Fruit fly (Drosophila melanogaster) whole organism, embryonic: ENCODE data around the gene mRpL14.

Experiments
- Ada2b ChIP-seq: fragments of 200-800 bp; sonication (Bioruptor generic); IDR thresholded peaks from 2 replicates; pipeline ENCODE4 v1.3.6; 2022; ENCODE audit warnings: missing biosample characterization, missing genetic modification characterization
- Awh ChIP-seq: fragments of 200-800 bp; sonication (Bioruptor generic); IDR thresholded peaks from 2 replicates; pipeline ENCODE4, ENCODE4 v1.3.6; 2022; ENCODE audit warnings: missing biosample characterization, missing genetic modification characterization
- CG10267 ChIP-seq: fragments of 200-800 bp; sonication (Bioruptor generic); optimal IDR thresholded peaks from 2 replicates; lab custom pipeline; 2018; ENCODE audit warnings: missing biosample characterization, mild to moderate bottlenecking, missing genetic modification characterization, moderate library complexity
- CG11504 ChIP-seq: fragments of 200-800 bp; sonication (Bioruptor generic); optimal IDR thresholded peaks from 3 replicates; lab custom pipeline; 2019; ENCODE audit warnings: missing biosample characterization, mild to moderate bottlenecking, missing genetic modification characterization, moderate library complexity
- CG1233 ChIP-seq: fragments of 200-800 bp; sonication (Bioruptor generic); optimal IDR thresholded peaks from 4 replicates; lab custom pipeline; 2018; ENCODE audit warnings: missing biosample characterization, mild to moderate bottlenecking, missing genetic modification characterization
- CG12769 ChIP-seq: fragments of 200-800 bp; sonication (Bioruptor generic); optimal IDR thresholded peaks from 2 replicates; lab custom pipeline; 2019; ENCODE audit warnings: missing biosample characterization, mild to moderate bottlenecking, missing genetic modification characterization, moderate library complexity
- CG13775 ChIP-seq: fragments of 200-800 bp; sonication (Bioruptor generic); optimal IDR thresholded peaks from 3 replicates; lab custom pipeline; 2017; ENCODE audit warnings: missing biosample characterization, mild to moderate bottlenecking, missing genetic modification characterization
- CG14860 ChIP-seq: fragments of 200-800 bp; sonication (Bioruptor generic); IDR thresholded peaks from 3 replicates; pipeline ENCODE4 v1.3.6; 2022; ENCODE audit warnings: missing biosample characterization, missing genetic modification characterization; ENCODE audit not compliant: partially characterized antibody
- CG15011 ChIP-seq: fragments of 200-800 bp; sonication (Bioruptor generic); optimal IDR thresholded peaks from 3 replicates; lab custom pipeline; 2018; ENCODE audit warnings: missing biosample characterization, mild to moderate bottlenecking, missing genetic modification characterization
- CG15073 ChIP-seq: fragments of 200-800 bp; sonication (Bioruptor generic); optimal IDR thresholded peaks from 2 replicates; lab custom pipeline; 2016; ENCODE audit warnings: missing biosample characterization, missing genetic modification characterization
- CG1603 ChIP-seq: fragments of 200-800 bp; sonication (Bioruptor generic); optimal IDR thresholded peaks from 2 replicates; lab custom pipeline; 2019; ENCODE audit warnings: missing biosample characterization, mild to moderate bottlenecking, missing genetic modification characterization, moderate library complexity
- CG30431 ChIP-seq: fragments of 200-800 bp; sonication (Bioruptor generic); optimal IDR thresholded peaks from 2 replicates; lab custom pipeline; 2017; ENCODE audit warnings: missing biosample characterization, missing genetic modification characterization
- CG33557 ChIP-seq: fragments of 200-800 bp; sonication (Bioruptor generic); optimal IDR thresholded peaks from 2 replicates; lab custom pipeline; 2019; ENCODE audit warnings: missing biosample characterization, mild to moderate bottlenecking, missing genetic modification characterization, moderate library complexity
- CG34376 ChIP-seq: fragments of 200-800 bp; sonication (Bioruptor generic); optimal IDR thresholded peaks from 2 replicates; lab custom pipeline; 2018; ENCODE audit warnings: missing biosample characterization, mild to moderate bottlenecking, missing genetic modification characterization
- CG43689 ChIP-seq: fragments of 200-800 bp; sonication (Bioruptor generic); IDR thresholded peaks from 2 replicates; pipeline ENCODE4 v1.3.6; 2022; ENCODE audit warnings: missing biosample characterization, missing genetic modification characterization
- CG7786 ChIP-seq: fragments of 200-800 bp; sonication (Bioruptor generic); optimal IDR thresholded peaks from 2 replicates; lab custom pipeline; 2016; ENCODE audit warnings: missing biosample characterization, missing genetic modification characterization
- CG8281 ChIP-seq: fragments of 200-800 bp; sonication (Bioruptor generic); optimal IDR thresholded peaks from 2 replicates; lab custom pipeline; 2018; ENCODE audit warnings: missing biosample characterization, mild to moderate bottlenecking, missing genetic modification characterization, moderate library complexity
- CG8359 ChIP-seq: fragments of 200-800 bp; sonication (Bioruptor generic); optimal IDR thresholded peaks from 2 replicates; lab custom pipeline; 2017; ENCODE audit warnings: missing biosample characterization, mild to moderate bottlenecking, missing genetic modification characterization, borderline replicate concordance
- CG8388 ChIP-seq: fragments of 200-800 bp; sonication (Bioruptor generic); optimal IDR thresholded peaks from 2 replicates; lab custom pipeline; 2019; ENCODE audit warnings: missing biosample characterization, mild to moderate bottlenecking, missing genetic modification characterization, moderate library complexity
- CG9609 ChIP-seq: fragments of 200-800 bp; sonication (Bioruptor generic); optimal IDR thresholded peaks from 3 replicates; lab custom pipeline; 2016; ENCODE audit warnings: missing biosample characterization, missing genetic modification characterization
- Dip3 ChIP-seq: fragments of 200-800 bp; sonication (Bioruptor generic); optimal IDR thresholded peaks from 3 replicates; lab custom pipeline; 2016; ENCODE audit warnings: missing biosample characterization, missing genetic modification characterization
- Drgx ChIP-seq: fragments of 200-800 bp; sonication (Bioruptor generic); IDR thresholded peaks from 2 replicates; pipeline ENCODE4 v1.3.6; 2022; ENCODE audit warnings: missing biosample characterization, missing genetic modification characterization
- Elba2 ChIP-seq: fragments of 200-800 bp; sonication (Bioruptor generic); optimal IDR thresholded peaks from 3 replicates; lab custom pipeline; 2016; ENCODE audit warnings: missing biosample characterization, missing genetic modification characterization
- Ets65A ChIP-seq: fragments of 200-800 bp; sonication (Bioruptor generic); peaks from one replicate; lab custom pipeline; 2016; ENCODE audit warnings: missing biosample characterization, missing genetic modification characterization
- Fer3 ChIP-seq: fragments of 200-800 bp; sonication (Bioruptor generic); optimal IDR thresholded peaks from 2 replicates; lab custom pipeline; 2018; ENCODE audit warnings: missing biosample characterization, mild to moderate bottlenecking, missing genetic modification characterization, moderate library complexity
- Hand ChIP-seq: fragments of 200-800 bp; sonication (Bioruptor generic); optimal IDR thresholded peaks from 2 replicates; lab custom pipeline; 2017; ENCODE audit warnings: mild to moderate bottlenecking, missing biosample characterization, missing genetic modification reagents, missing genetic modification characterization
- Hsf ChIP-seq: fragments of 200-800 bp; sonication (Bioruptor generic); optimal IDR thresholded peaks from 3 replicates; lab custom pipeline; 2016; ENCODE audit warnings: missing biosample characterization, missing genetic modification characterization
- Med ChIP-seq: fragments of 200-800 bp; sonication (Bioruptor generic); peaks from one replicate; lab custom pipeline; 2016; ENCODE audit warnings: missing biosample characterization, missing genetic modification characterization, mild to moderate bottlenecking, inconsistent platforms, moderate library complexity
- Mes4 ChIP-seq: fragments of 200-800 bp; sonication (Bioruptor generic); optimal IDR thresholded peaks from 2 replicates; lab custom pipeline; 2016; ENCODE audit warnings: missing biosample characterization, missing genetic modification characterization
- NC2β ChIP-seq: fragments of 200-800 bp; sonication (Bioruptor generic); optimal IDR thresholded peaks from 2 replicates; lab custom pipeline; 2016; ENCODE audit warnings: missing biosample characterization, missing genetic modification characterization
- Ptx1 ChIP-seq: fragments of 200-800 bp; sonication (Bioruptor generic); IDR thresholded peaks from 2 replicates; pipeline ENCODE4 v1.3.6; 2022; ENCODE audit warnings: missing biosample characterization, missing genetic modification characterization
- Side ChIP-seq: fragments of 200-800 bp; sonication (Bioruptor generic); optimal IDR thresholded peaks from 2 replicates; lab custom pipeline; 2016; ENCODE audit warnings: missing biosample characterization, missing genetic modification characterization
- Sox100B ChIP-seq: fragments of 200-800 bp; sonication (Bioruptor generic); optimal IDR thresholded peaks from 3 replicates; lab custom pipeline; 2018; ENCODE audit warnings: missing biosample characterization, mild to moderate bottlenecking, missing genetic modification characterization
- emc ChIP-seq: fragments of 200-800 bp; sonication (Bioruptor generic); optimal IDR thresholded peaks from 2 replicates; lab custom pipeline; 2016; ENCODE audit warnings: missing biosample characterization, missing genetic modification characterization
- exex ChIP-seq: fragments of 200-800 bp; sonication (Bioruptor generic); optimal IDR thresholded peaks from 4 replicates; lab custom pipeline; 2018; ENCODE audit warnings: missing biosample characterization, mild to moderate bottlenecking, missing genetic modification characterization, moderate library complexity
- fd64A ChIP-seq: fragments of 200-800 bp; sonication (Bioruptor generic); optimal IDR thresholded peaks from 3 replicates; lab custom pipeline; 2018; ENCODE audit warnings: missing biosample characterization, mild to moderate bottlenecking, missing genetic modification characterization
- insv ChIP-seq, 2 experiments: fragments of 200-800 bp; sonication (Bioruptor generic); optimal IDR thresholded peaks; 3 replicates each; lab custom pipeline; 2016 to 2018; ENCODE audit warnings: missing biosample characterization in 2 of 2, missing genetic modification characterization in 2 of 2
- lbe ChIP-seq: fragments of 200-800 bp; sonication (Bioruptor generic); optimal IDR thresholded peaks from 2 replicates; lab custom pipeline; 2016; ENCODE audit warnings: missing biosample characterization, mild to moderate bottlenecking, missing genetic modification characterization
- mirr ChIP-seq: fragments of 200-800 bp; sonication (Bioruptor generic); optimal IDR thresholded peaks from 3 replicates; lab custom pipeline; 2018; ENCODE audit warnings: missing biosample characterization, mild to moderate bottlenecking, missing genetic modification characterization
- odd ChIP-seq: fragments of 200-800 bp; sonication (Bioruptor generic); optimal IDR thresholded peaks from 2 replicates; lab custom pipeline; 2017; ENCODE audit warnings: missing biosample characterization, mild to moderate bottlenecking, missing genetic modification characterization
- sens ChIP-seq: fragments of 200-800 bp; sonication (Bioruptor generic); peaks from one replicate; lab custom pipeline; 2016; ENCODE audit warnings: missing biosample characterization, missing genetic modification characterization
- shn ChIP-seq: fragments of 200-800 bp; sonication (Bioruptor generic); optimal IDR thresholded peaks from 3 replicates; lab custom pipeline; 2016; ENCODE audit warnings: missing biosample characterization, missing genetic modification characterization
- sima ChIP-seq: fragments of 200-800 bp; sonication (Bioruptor generic); optimal IDR thresholded peaks from 2 replicates; lab custom pipeline; 2016; ENCODE audit warnings: missing biosample characterization, missing genetic modification characterization
- slp2 ChIP-seq: fragments of 200-800 bp; sonication (Bioruptor generic); optimal IDR thresholded peaks from 2 replicates; lab custom pipeline; 2016; ENCODE audit warnings: missing biosample characterization, missing genetic modification characterization
- sr ChIP-seq: fragments of 200-800 bp; sonication (Bioruptor generic); IDR thresholded peaks from 3 replicates; pipeline ENCODE4 v1.3.6; 2022; ENCODE audit warnings: missing biosample characterization, missing genetic modification characterization
- tgo ChIP-seq: fragments of 200-800 bp; sonication (Bioruptor generic); IDR thresholded peaks from 3 replicates; pipeline ENCODE4 v1.3.6; 2022; ENCODE audit warnings: missing biosample characterization, missing genetic modification characterization
- ttk ChIP-seq: fragments of 200-800 bp; sonication (Bioruptor generic); IDR thresholded peaks from 2 replicates; pipeline ENCODE4 v2.1.2; 2022; ENCODE audit warnings: missing biosample characterization, missing genetic modification characterization
- usp ChIP-seq: fragments of >200 bp; optimal IDR thresholded peaks from 2 replicates; lab custom pipeline; 2017; ENCODE audit warnings: missing biosample characterization, missing genetic modification characterization
- vvl ChIP-seq: fragments of 200-800 bp; sonication (Bioruptor generic); IDR thresholded peaks from 2 replicates; pipeline ENCODE4 v1.3.6; 2022; ENCODE audit warnings: missing biosample characterization, missing genetic modification characterization
- wdn ChIP-seq: fragments of 200-800 bp; sonication (Bioruptor generic); IDR thresholded peaks from 2 replicates; pipeline ENCODE4 v1.3.6; 2022; ENCODE audit warnings: missing biosample characterization, missing genetic modification characterization
- wek ChIP-seq: fragments of 200-800 bp; sonication (Bioruptor generic); optimal IDR thresholded peaks from 3 replicates; lab custom pipeline; 2018; ENCODE audit warnings: missing biosample characterization, mild to moderate bottlenecking, missing genetic modification characterization, moderate library complexity

The mRpL14 gene

DNA sequence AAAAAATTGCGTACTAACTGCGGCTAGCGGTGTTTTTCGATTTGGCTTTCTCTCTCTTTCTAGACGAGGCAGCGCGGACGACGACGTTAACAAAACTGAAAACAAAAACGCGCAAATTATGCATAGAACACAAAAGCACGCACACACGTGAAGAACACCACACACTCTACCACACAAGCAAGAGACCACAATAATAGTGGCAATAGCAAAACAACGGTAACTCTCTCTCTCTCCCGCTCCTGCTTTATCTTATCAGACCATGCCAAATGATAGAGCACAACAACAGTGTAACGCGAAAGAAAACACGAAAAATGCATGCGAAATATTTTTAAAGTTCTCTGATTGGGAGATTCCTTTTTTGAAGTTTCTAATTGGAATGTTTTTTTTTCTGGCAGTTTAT lies 9.7 kb upstream of the mRpL14 start (continued):
- TF ChIP-seq emc (no peak), insv (GFP tag; optimal IDR thresholded peaks at IDR 0.05; lab: Kevin White, UChicago) (peak in 1 of 2 experiments; percentile 84), ttk (no peak), CG10267 (tag; lab: Kevin White, UChicago) (no peak), Ets65A (GFP tag; lab: Kevin White, UChicago) (no peak), CG30431 (GFP tag; lab: Kevin White, UChicago) (no peak), Hand (GFP tag; lab: Kevin White, UChicago) (no peak), CG15011 (GFP tag; lab: Kevin White, UChicago) (no peak), sima (no peak), slp2 (no peak), Hsf (GFP tag; lab: Kevin White, UChicago) (no peak), CG34376 (no peak), tgo (no peak)

dm6 chrX:2352819-2353218 lies 8.4 kb upstream of the mRpL14 start:
- TF ChIP-seq CG12769 (tag; lab: Kevin White, UChicago) (peak; percentile 39), wek (GFP tag; lab: Kevin White, UChicago) (no peak), vvl (GFP tag; lab: Robert Waterston, UW) (0 out of 2 replicates have a peak, but pooled peaks have one; percentile 19), CG13775 (no peak), exex (peak; percentile 38), mirr (GFP tag; lab: Kevin White, UChicago) (peak; percentile 67), CG8359 (GFP tag; lab: Kevin White, UChicago) (peak; percentile 12), lbe (no peak)

DNA sequence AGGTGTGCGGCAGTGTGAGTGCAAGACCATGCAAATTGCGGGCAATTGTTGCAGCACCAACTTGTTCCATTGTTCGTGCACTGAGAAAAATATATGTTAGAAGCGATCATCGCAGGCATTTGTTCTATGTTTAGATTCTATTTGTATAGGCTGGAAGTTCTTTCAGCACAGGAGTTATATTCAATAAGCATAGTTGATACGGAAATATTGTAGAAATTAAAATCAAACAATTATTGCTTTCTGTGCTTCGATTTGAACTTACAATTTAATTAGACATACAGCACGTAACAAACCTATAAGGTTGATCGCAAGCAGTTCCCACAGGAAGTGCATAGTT lies 5.7 kb upstream of the mRpL14 start:
- TF ChIP-seq CG33557 (GFP tag; lab: Kevin White, UChicago) (no peak), usp (no peak), CG7786 (GFP tag; lab: Kevin White, UChicago) (no peak), Drgx (peak; percentile 70), CG1603 (tag; lab: Kevin White, UChicago) (peak; percentile 9), CG8281 (no peak), Ets65A (GFP tag; lab: Kevin White, UChicago) (peak; percentile 36), sens (GFP tag; lab: Kevin White, UChicago) (peak; percentile 38), sr (GFP tag; lab: Robert Waterston, UW) (no peak), Dip3 (no peak), CG15073 (GFP tag; lab: Kevin White, UChicago) (no peak), shn (no peak), Med (peak; percentile 66), CG1233 (GFP tag; lab: Kevin White, UChicago) (no peak), CG11504 (tag; lab: Kevin White, UChicago) (no peak), Fer3 (tag; lab: Kevin White, UChicago) (no peak), CG13775 (no peak), wdn (GFP tag; lab: Robert Waterston, UW) (no peak), fd64A (GFP tag; lab: Kevin White, UChicago) (no peak), Mes4 (GFP tag; lab: Kevin White, UChicago) (no peak), Side (GFP tag; lab: Kevin White, UChicago) (no peak), CG9609 (no peak), CG8388 (GFP tag; lab: Kevin White, UChicago) (no peak), Ada2b (GFP tag; lab: Robert Waterston, UW) (no peak), Ptx1 (GFP tag; lab: Robert Waterston, UW) (no peak), odd (GFP tag; lab: Kevin White, UChicago) (no peak), NC2β (no peak), Elba2 (GFP tag; lab: Kevin White, UChicago) (no peak), Awh (0 out of 2 replicates have a peak, but pooled peaks have one; percentile 6), Sox100B (GFP tag; lab: Kevin White, UChicago) (no peak), CG14860 (no peak), CG43689 (GFP tag; lab: Robert Waterston, UW) (no peak)
